Worm (Caenorhabditis elegans): ENCODE measurements around the gene T12G3.11.
A peak's percentile ranks its signal among the peaks of the same experiment; 100 is the strongest.

T12G3.11 gene

ce11 chrIV:12031003-12031402 is 1.4 kb upstream of the T12G3.11 start, which contains the start of the genes T12G3.6 and mrpl-51:
Gene T12G3.6, minus strand, starts transcription at chrIV:12031271.
Gene mrpl-51, plus strand, starts transcription at chrIV:12031324.
- TF ChIP-seq madf-6 (GFP tag; IDR thresholded peaks at IDR 0.05) (peak; percentile 78), efl-1 (GFP tag; optimal IDR thresholded peaks at IDR 0.05) (peak; percentile 73), Y67H2A.10 (GFP tag; conservative IDR thresholded peaks at IDR 0.05) (no peak), xnd-1 (tag; optimal IDR thresholded peaks at IDR 0.05) (peak; percentile 45), cebp-1 (GFP tag; IDR thresholded peaks at IDR 0.05) (no peak), cebp-1 (tag; optimal IDR thresholded peaks at IDR 0.05) (no peak), lin-54 (GFP tag; optimal IDR thresholded peaks at IDR 0.05) (peak; percentile 21), madf-8 (GFP tag; conservative IDR thresholded peaks at IDR 0.05) (peak; percentile 36), D2030.7 (GFP tag; IDR thresholded peaks at IDR 0.05) (peak; percentile 22; the same call in 1 of the 2 replicates)

- no peak for TF ChIP-seq F39B2.1 (GFP tag; IDR thresholded peaks at IDR 0.05)
- TF ChIP-seq attf-5 (GFP tag; optimal IDR thresholded peaks at IDR 0.05): no peak
- no peak for TF ChIP-seq tbx-9 (tag; optimal IDR thresholded peaks at IDR 0.05; ENCODE audit: borderline replicate concordance)
- TF ChIP-seq nhr-90 (tag; optimal IDR thresholded peaks at IDR 0.05): no peak
These were observed 498 bp downstream of the T12G3.11 start, which contains the start of gene tgn-38 for ce11 chrIV:12029074-12029473. Gene tgn-38, minus strand, starts transcription at chrIV:12029174.

- TF ChIP-seq B0035.1 (tag; optimal IDR thresholded peaks at IDR 0.05) (no peak), dox-1 (GFP tag; IDR thresholded peaks at IDR 0.05) (no peak), lir-1 (GFP tag; conservative IDR thresholded peaks at IDR 0.05) (no peak), F57C9.4 (tag; optimal IDR thresholded peaks at IDR 0.05) (no peak), attf-3 (GFP tag; conservative IDR thresholded peaks at IDR 0.05) (no peak), Y53G8AR.9 (GFP tag; conservative IDR thresholded peaks at IDR 0.05) (no peak), rpc-1 (optimal IDR thresholded peaks at IDR 0.05) (no peak), rpc-1 (tag; optimal IDR thresholded peaks at IDR 0.05) (no peak), hsf-1 (GFP tag; IDR thresholded peaks at IDR 0.05) (no peak), chd-7 (tag; optimal IDR thresholded peaks at IDR 0.05) (no peak), ceh-58 (GFP tag; IDR thresholded peaks at IDR 0.05) (no peak), mcd-1 (GFP tag; IDR thresholded peaks at IDR 0.05) (no peak), ceh-91 (GFP tag; IDR thresholded peaks at IDR 0.05) (no peak), F49E8.2 (tag; optimal IDR thresholded peaks at IDR 0.05; ENCODE audit: insufficient read depth) (no peak), snpc-3.4 (tag; optimal IDR thresholded peaks at IDR 0.05) (no peak), lin-35 (GFP tag; optimal IDR thresholded peaks at IDR 0.05) (no peak), ztf-22 (GFP tag; optimal IDR thresholded peaks at IDR 0.05) (no peak), snpc-1.3 (tag; optimal IDR thresholded peaks at IDR 0.05; ENCODE audit: insufficient read depth) (no peak), unc-130 (GFP tag; optimal IDR thresholded peaks at IDR 0.05) (no peak), F37B4.10 (GFP tag; IDR thresholded peaks at IDR 0.05) (no peak)
These were observed 8.2 kb downstream of the T12G3.11 start for ce11 chrIV:12021360-12021759.

ce11 chrIV:12018920-12019319 is 10.7 kb downstream of the T12G3.11 start:
- TF ChIP-seq dox-1 (GFP tag; IDR thresholded peaks at IDR 0.05) (no peak), unc-130 (GFP tag; optimal IDR thresholded peaks at IDR 0.05) (no peak), B0019.2 (GFP tag; conservative IDR thresholded peaks at IDR 0.05) (no peak)

Measured in whole organism, young adult.